Worm (Caenorhabditis elegans): ENCODE results near the gene T04A6.1.

DNA sequence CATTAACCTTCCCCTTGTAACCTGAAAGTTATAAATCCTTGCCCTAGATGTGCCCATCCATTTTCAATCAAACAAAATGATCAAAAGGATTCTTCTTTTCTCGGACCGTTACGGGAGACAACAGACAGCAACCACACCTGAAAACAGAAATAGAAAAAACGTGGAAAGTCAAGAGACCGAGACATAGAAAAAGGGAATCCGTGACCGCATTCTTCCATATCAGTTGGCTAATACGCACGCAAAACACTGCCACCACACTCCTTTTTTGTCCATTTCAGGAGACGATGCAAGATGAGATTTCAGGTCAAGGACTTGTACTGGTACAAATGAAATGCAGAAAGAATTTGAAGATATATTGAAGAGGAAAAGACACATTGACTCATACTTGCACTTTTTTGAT, 2.0 kb downstream of the T04A6.1 start:
- TF ChIP-seq him-1 (tag; optimal IDR thresholded peaks at IDR 0.05) (no peak), W03F9.2 (tag; optimal IDR thresholded peaks at IDR 0.05) (no peak), dao-5 (tag; optimal IDR thresholded peaks at IDR 0.05) (no peak)
